Fruit fly (Drosophila melanogaster): ENCODE measurements around the gene CG32432.

dm6 chr3L:20823206-20823803 lies 61.7 kb downstream of the CG32432 start:
- TF ChIP-seq CTCF (optimal IDR thresholded peaks at IDR 0.05) (no peak), CG8478 (optimal IDR thresholded peaks at IDR 0.05) (no peak)

Measured in S2 (cell line).